Worm (Caenorhabditis elegans) whole organism, L4 larva: ENCODE results near the gene srd-68.

Experiments
- daf-16 ChIP-seq, 3 experiments: sonication (generic microtip); optimal IDR thresholded peaks; 2 replicates each; lab custom pipeline; 2016 to 2017; ENCODE audit warnings: missing genetic modification characterization in 3 of 3, missing genetic modification reagents in 3 of 3, mild to moderate bottlenecking in 2 of 3, missing compliant biosample characterization in 2 of 3, missing biosample characterization in 1 of 3, moderate library complexity in 1 of 3
- daf-8 ChIP-seq: fragments of 200-800 bp; sonication (Bioruptor generic); IDR thresholded peaks from 2 replicates; pipeline ENCODE4 v1.3.6; 2022; ENCODE audit warnings: missing genetic modification characterization, missing compliant biosample characterization
- php-3 ChIP-seq: fragments of 200-800 bp; sonication (Bioruptor generic); IDR thresholded peaks from 2 replicates; pipeline ENCODE4 v1.3.6; 2022; ENCODE audit warnings: missing genetic modification reagents, missing genetic modification characterization, missing compliant biosample characterization
- skn-1 ChIP-seq: fragments of 150-350 bp; optimal IDR thresholded peaks from 2 replicates; lab custom pipeline; 2014; ENCODE audit warnings: missing biosample characterization, missing genetic modification characterization
- unc-62 ChIP-seq, 3 experiments: fragments of 150-350 bp in 1 of 3; sonication (generic microtip); optimal IDR thresholded peaks in 2 of 3; peaks in 1 of 3; 1 replicate in 1 of 3; 2 replicates in 2 of 3; lab custom pipeline; 2014 to 2017; ENCODE audit warnings: missing biosample characterization in 3 of 3, missing genetic modification characterization in 3 of 3, missing genetic modification reagents in 3 of 3, missing genotype in 1 of 3

- TF ChIP-seq php-3 = no peak
- TF ChIP-seq daf-8 (GFP tag; lab: Robert Waterston, UW) = no peak
- no peak for TF ChIP-seq unc-62 (GFP tag; optimal IDR thresholded peaks at IDR 0.05 in 1 of 2; lab: Kevin White, UChicago)
- no peak for TF ChIP-seq unc-62 (tag; optimal IDR thresholded peaks at IDR 0.05; lab: Kevin White, UChicago)
- TF ChIP-seq skn-1 (tag; lab: Kevin White, UChicago) = no peak
- no peak for TF ChIP-seq daf-16 (GFP tag; optimal IDR thresholded peaks at IDR 0.05; lab: Kevin White, UChicago)
- no peak for TF ChIP-seq daf-16 (tag; optimal IDR thresholded peaks at IDR 0.05; lab: Kevin White, UChicago)
Measured at ce11 chrV:16911294-16911693, 8.7 kb upstream of the srd-68 start.
